Fruit fly (Drosophila melanogaster): Measurements from ENCODE around the gene CG10462.
A peak's percentile ranks its signal among the peaks of the same experiment; 100 is the strongest.

The CG10462 gene

dm6 chr2L:19764581-19765136 lies 28.9 kb upstream of the CG10462 start:
- TF ChIP-seq CG34376 (GFP tag; optimal IDR thresholded peaks at IDR 0.05) = peak; percentile 83
- TF ChIP-seq CG13287 (GFP tag; IDR thresholded peaks at IDR 0.05; ENCODE audit: partially characterized antibody) = peak; percentile 23; the same call in 1 of the 2 replicates
- no peak for TF ChIP-seq Lpt (GFP tag; optimal IDR thresholded peaks at IDR 0.05)
- no peak for TF ChIP-seq emc (GFP tag; optimal IDR thresholded peaks at IDR 0.05)
- TF ChIP-seq Trl (optimal IDR thresholded peaks at IDR 0.05) = peak; percentile 83 to 88
- no peak for TF ChIP-seq Trl (GFP tag; optimal IDR thresholded peaks at IDR 0.05)
- TF ChIP-seq exex (tag; optimal IDR thresholded peaks at IDR 0.05) = peak; percentile 54
- peak; percentile 21 for TF ChIP-seq CG14710 (tag; optimal IDR thresholded peaks at IDR 0.05)
- peak; percentile 20 for TF ChIP-seq Hey (tag; optimal IDR thresholded peaks at IDR 0.05)
- peak; percentile 50 for TF ChIP-seq twi (tag; optimal IDR thresholded peaks at IDR 0.05)
- TF ChIP-seq cg (GFP tag; optimal IDR thresholded peaks at IDR 0.05) = no peak
- peak; percentile 91 for TF ChIP-seq CG3163 (GFP tag; optimal IDR thresholded peaks at IDR 0.05)
- TF ChIP-seq CG12391 (tag; optimal IDR thresholded peaks at IDR 0.05) = peak; percentile 45
- TF ChIP-seq Dip3 (GFP tag; optimal IDR thresholded peaks at IDR 0.05) = no peak
- TF ChIP-seq Meics (GFP tag; optimal IDR thresholded peaks at IDR 0.05) = peak; percentile 45
- no peak for TF ChIP-seq Ssrp (tag; optimal IDR thresholded peaks at IDR 0.05)
- TF ChIP-seq otp (GFP tag; IDR thresholded peaks at IDR 0.05) = no peak
- no peak for TF ChIP-seq nau (GFP tag; optimal IDR thresholded peaks at IDR 0.05)
- peak in 1 of 2 experiments; percentile 18 for TF ChIP-seq eve (GFP tag; optimal IDR thresholded peaks at IDR 0.05)
- TF ChIP-seq Med (GFP tag) = peak; percentile 59
- peak; percentile 53 for TF ChIP-seq Sox100B (GFP tag; optimal IDR thresholded peaks at IDR 0.05)
- TF ChIP-seq CG12769 (tag; optimal IDR thresholded peaks at IDR 0.05) = peak; percentile 17
- 0 out of 4 replicates have a peak, but pooled peaks have one; percentile 15 for TF ChIP-seq Dll (GFP tag; IDR thresholded peaks at IDR 0.05; ENCODE audit: partially characterized antibody)
- TF ChIP-seq chinmo (GFP tag; IDR thresholded peaks at IDR 0.05; ENCODE audit: partially characterized antibody) = peak; percentile 43; the same call in 1 of the 4 replicates

- TF ChIP-seq CG43689 (GFP tag; IDR thresholded peaks at IDR 0.05) (no peak), unpg (GFP tag; optimal IDR thresholded peaks at IDR 0.05) (peak; percentile 17), CG12104 (GFP tag; optimal IDR thresholded peaks at IDR 0.05) (peak; percentile 68), CG31441 (GFP tag; IDR thresholded peaks at IDR 0.05) (peak; percentile 82), H15 (GFP tag; IDR thresholded peaks at IDR 0.05) (no peak), CG17568 (GFP tag; optimal IDR thresholded peaks at IDR 0.05) (no peak), vnd (GFP tag; IDR thresholded peaks at IDR 0.05; ENCODE audit: partially characterized antibody) (no peak), CG14441 (GFP tag; IDR thresholded peaks at IDR 0.05) (no peak), CG18599 (GFP tag; optimal IDR thresholded peaks at IDR 0.05) (peak; percentile 64), CkIIα-i1 (GFP tag; IDR thresholded peaks at IDR 0.05) (no peak), CG9727 (GFP tag; optimal IDR thresholded peaks at IDR 0.05) (peak; percentile 80), ase (GFP tag; IDR thresholded peaks at IDR 0.05) (peak; percentile 34; the same call in 1 of the 3 replicates), CG1602 (GFP tag; optimal IDR thresholded peaks at IDR 0.05) (peak; percentile 55), Ada2b (GFP tag; IDR thresholded peaks at IDR 0.05) (peak; percentile 19; the same call in 1 of the 2 replicates), pzg (GFP tag; optimal IDR thresholded peaks at IDR 0.05) (no peak), CG4282 (GFP tag; optimal IDR thresholded peaks at IDR 0.05) (no peak), Aef1 (GFP tag; IDR thresholded peaks at IDR 0.05) (peak; percentile 40; the same call in 1 of the 3 replicates), sens (GFP tag) (peak; percentile 86), Dfd (GFP tag; optimal IDR thresholded peaks at IDR 0.05) (no peak), CG42726 (GFP tag; IDR thresholded peaks at IDR 0.05; ENCODE audit: partially characterized antibody) (no peak), schlank (tag; optimal IDR thresholded peaks at IDR 0.05) (no peak), sd (tag; optimal IDR thresholded peaks at IDR 0.05) (no peak), Optix (GFP tag; IDR thresholded peaks at IDR 0.05) (no peak), CG11696 (GFP tag; IDR thresholded peaks at IDR 0.05) (no peak), Mad (GFP tag; optimal IDR thresholded peaks at IDR 0.05) (no peak)
Measured at dm6 chr2L:19763773-19764580, 28.2 kb upstream of the CG10462 start, which contains the start of gene fbp. TSS of gene fbp (minus strand) at chr2L:19764136.
